Worm (Caenorhabditis elegans) whole organism, young adult: Measurements from ENCODE around the gene srj-27.

Experiments
- B0019.2 ChIP-seq: fragments of 200-800 bp; sonication (Bioruptor generic); conservative IDR thresholded peaks from 2 replicates; pipeline ENCODE4 v1.3.6; 2022; ENCODE audit warnings: missing genetic modification reagents, missing genetic modification characterization, missing compliant biosample characterization
- C17E4.6 ChIP-seq: fragments of 200-800 bp; sonication (Bioruptor generic); IDR thresholded peaks from 2 replicates; pipeline ENCODE4 v1.3.6; 2022; ENCODE audit warnings: missing genetic modification reagents, missing genetic modification characterization, missing compliant biosample characterization
- F10E7.11 ChIP-seq: sonication (generic microtip); optimal IDR thresholded peaks from 2 replicates; lab custom pipeline; 2017; ENCODE audit warnings: mild to moderate bottlenecking, missing genetic modification characterization, moderate library complexity, missing compliant biosample characterization
- F33H1.4 ChIP-seq: fragments of 200-800 bp; sonication (Bioruptor generic); IDR thresholded peaks from 2 replicates; pipeline ENCODE4 v1.3.6; 2022; ENCODE audit warnings: missing genetic modification reagents, missing genetic modification characterization, missing compliant biosample characterization
- F37B4.10 ChIP-seq: fragments of 200-800 bp; sonication (Bioruptor generic); IDR thresholded peaks from 2 replicates; pipeline ENCODE4 v1.3.6; 2022; ENCODE audit warnings: missing genetic modification characterization, missing compliant biosample characterization
- F49E8.2 ChIP-seq: sonication (generic microtip); optimal IDR thresholded peaks from 3 replicates; lab custom pipeline; 2017; ENCODE audit warnings: missing genetic modification characterization, mild to moderate bottlenecking, missing compliant biosample characterization, antibody characterized with exemption, moderate library complexity; ENCODE audit not compliant: insufficient read depth
- T07F8.4 ChIP-seq: sonication (generic microtip); optimal IDR thresholded peaks from 2 replicates; lab custom pipeline; 2016; ENCODE audit warnings: mild to moderate bottlenecking, missing genetic modification characterization, moderate library complexity, missing compliant biosample characterization
- Y79H2A.3 ChIP-seq: fragments of 200-800 bp; sonication (Bioruptor generic); conservative IDR thresholded peaks from 2 replicates; pipeline ENCODE4 v1.3.6; 2022; ENCODE audit warnings: missing genetic modification reagents, missing genetic modification characterization, missing compliant biosample characterization
- ZK185.1 ChIP-seq: sonication (generic microtip); optimal IDR thresholded peaks from 2 replicates; lab custom pipeline; 2016; ENCODE audit warnings: mild to moderate bottlenecking, missing genetic modification characterization, missing compliant biosample characterization; ENCODE audit not compliant: poor library complexity, severe bottlenecking
- ama-1 ChIP-seq, 3 experiments: fragments of 150-350 bp in 1 of 3; sonication (generic microtip) in 2 of 3; optimal IDR thresholded peaks; 2 replicates each; lab custom pipeline; 2014 to 2018; ENCODE audit warnings: missing biosample characterization in 2 of 3, missing genetic modification characterization in 2 of 3, missing genetic modification reagents in 2 of 3
- attf-5 ChIP-seq: fragments of 200-800 bp; sonication (Bioruptor generic); optimal IDR thresholded peaks from 2 replicates; lab custom pipeline; 2018; ENCODE audit warnings: mild to moderate bottlenecking, missing genetic modification characterization, missing compliant biosample characterization
- attf-6 ChIP-seq: fragments of 200-800 bp; sonication (Bioruptor generic); IDR thresholded peaks from 2 replicates; pipeline ENCODE4 v1.3.6; 2022; ENCODE audit warnings: missing genetic modification reagents, missing genetic modification characterization, missing compliant biosample characterization
- bed-1 ChIP-seq: fragments of 200-800 bp; sonication (Bioruptor generic); IDR thresholded peaks from 2 replicates; pipeline ENCODE4 v1.3.6; 2022; ENCODE audit warnings: missing genetic modification reagents, missing genetic modification characterization, missing compliant biosample characterization
- cebp-1 ChIP-seq, 2 experiments: fragments of 200-800 bp in 1 of 2; sonication (Bioruptor generic) in 1 of 2; sonication (generic microtip) in 1 of 2; IDR thresholded peaks in 1 of 2; optimal IDR thresholded peaks in 1 of 2; 2 replicates each; pipeline versions ENCODE4 v1.3.6 to Lab custom; 2017 to 2022; ENCODE audit warnings: missing compliant biosample characterization in 2 of 2, missing genetic modification characterization in 2 of 2, mild to moderate bottlenecking in 1 of 2, missing genetic modification reagents in 1 of 2, moderate library complexity in 1 of 2
- ceh-79 ChIP-seq: sonication (generic microtip); optimal IDR thresholded peaks from 2 replicates; lab custom pipeline; 2017; ENCODE audit warnings: mild to moderate bottlenecking, missing genetic modification characterization, missing compliant biosample characterization
- dox-1 ChIP-seq: fragments of 200-800 bp; sonication (Bioruptor generic); IDR thresholded peaks from 2 replicates; pipeline ENCODE4 v1.3.6; 2022; ENCODE audit warnings: missing genetic modification reagents, missing genetic modification characterization, missing compliant biosample characterization
- dpl-1 ChIP-seq: fragments of 150-350 bp; optimal IDR thresholded peaks from 2 replicates; lab custom pipeline; 2014; ENCODE audit warnings: missing biosample characterization, missing genetic modification reagents, missing genetic modification characterization
- efl-1 ChIP-seq: fragments of 150-350 bp; optimal IDR thresholded peaks from 2 replicates; lab custom pipeline; 2014; ENCODE audit warnings: missing biosample characterization, missing genetic modification reagents, missing genetic modification characterization
- ekl-4 ChIP-seq: fragments of 200-800 bp; sonication (Bioruptor generic); IDR thresholded peaks from 2 replicates; pipeline ENCODE4 v1.3.6; 2022; ENCODE audit warnings: missing genetic modification reagents, missing genetic modification characterization, missing compliant biosample characterization
- ets-4 ChIP-seq: fragments of 200-800 bp; sonication (Bioruptor generic); optimal IDR thresholded peaks from 2 replicates; lab custom pipeline; 2018; ENCODE audit warnings: mild to moderate bottlenecking, missing genetic modification characterization, missing compliant biosample characterization
- gei-17 ChIP-seq: fragments of 200-800 bp; sonication (Bioruptor generic); optimal IDR thresholded peaks from 2 replicates; lab custom pipeline; 2018; ENCODE audit warnings: mild to moderate bottlenecking, missing genetic modification characterization, missing compliant biosample characterization
- hmg-1.2 ChIP-seq: fragments of 200-800 bp; sonication (Bioruptor generic); IDR thresholded peaks from 2 replicates; pipeline ENCODE4 v1.3.6; 2022; ENCODE audit warnings: missing genetic modification reagents, missing genetic modification characterization, missing compliant biosample characterization
- hmg-20 ChIP-seq: fragments of 200-800 bp; sonication (Bioruptor generic); IDR thresholded peaks from 2 replicates; pipeline ENCODE4 v1.3.6; 2022; ENCODE audit warnings: missing genetic modification reagents, missing genetic modification characterization, missing compliant biosample characterization
- lag-1 ChIP-seq: fragments of 200-800 bp; sonication (Bioruptor generic); IDR thresholded peaks from 2 replicates; pipeline ENCODE4 v1.3.6; 2022; ENCODE audit warnings: missing genetic modification reagents, missing genetic modification characterization, missing compliant biosample characterization
- let-607 ChIP-seq, 2 experiments: fragments of 200-800 bp in 1 of 2; sonication (Bioruptor generic) in 1 of 2; sonication (generic microtip) in 1 of 2; optimal IDR thresholded peaks; 2 replicates each; lab custom pipeline; 2016 to 2018; ENCODE audit warnings: mild to moderate bottlenecking in 2 of 2, missing compliant biosample characterization in 2 of 2, missing genetic modification characterization in 2 of 2, moderate library complexity in 2 of 2, missing genotype in 1 of 2
- lsl-1 ChIP-seq: fragments of 200-800 bp; sonication (Bioruptor generic); optimal IDR thresholded peaks from 2 replicates; lab custom pipeline; 2018; ENCODE audit warnings: mild to moderate bottlenecking, missing genetic modification characterization, moderate library complexity, missing compliant biosample characterization
- madf-6 ChIP-seq: fragments of 200-800 bp; sonication (Bioruptor generic); IDR thresholded peaks from 2 replicates; pipeline ENCODE4 v1.3.6; 2022; ENCODE audit warnings: missing genetic modification reagents, missing genetic modification characterization, missing compliant biosample characterization
- mes-4 ChIP-seq: sonication (generic microtip); optimal IDR thresholded peaks from 2 replicates; lab custom pipeline; 2016; ENCODE audit warnings: missing genotype, missing genetic modification characterization, missing compliant biosample characterization
- nfya-1 ChIP-seq: sonication (generic microtip); optimal IDR thresholded peaks from 2 replicates; lab custom pipeline; 2017; ENCODE audit warnings: antibody characterized with exemption, missing compliant biosample characterization, missing genetic modification characterization, borderline replicate concordance; ENCODE audit not compliant: insufficient read depth
- nhr-120 ChIP-seq: fragments of 200-800 bp; sonication (Bioruptor generic); IDR thresholded peaks from 2 replicates; pipeline ENCODE4 v1.3.6; 2022; ENCODE audit warnings: missing genetic modification characterization, missing compliant biosample characterization
- nhr-80 ChIP-seq: sonication (generic microtip); optimal IDR thresholded peaks from 2 replicates; lab custom pipeline; 2016; ENCODE audit warnings: missing genetic modification characterization, missing compliant biosample characterization
- rcor-1 ChIP-seq: fragments of 200-800 bp; sonication (Bioruptor generic); IDR thresholded peaks from 2 replicates; pipeline ENCODE4 v1.3.6; 2022; ENCODE audit warnings: missing genetic modification reagents, missing genetic modification characterization, missing compliant biosample characterization
- repo-1 ChIP-seq: sonication (generic microtip); optimal IDR thresholded peaks from 2 replicates; lab custom pipeline; 2017; ENCODE audit warnings: mild to moderate bottlenecking, missing genetic modification characterization, missing compliant biosample characterization
- rpc-1 ChIP-seq, 2 experiments: fragments of 150-350 bp in 1 of 2; sonication (generic microtip) in 1 of 2; optimal IDR thresholded peaks; 2 replicates each; lab custom pipeline; 2014 to 2018; ENCODE audit warnings: missing biosample characterization in 1 of 2, missing genetic modification characterization in 1 of 2, missing genetic modification reagents in 1 of 2, missing genotype in 1 of 2
- snpc-1.1 ChIP-seq: sonication (generic microtip); optimal IDR thresholded peaks from 2 replicates; lab custom pipeline; 2017; ENCODE audit warnings: missing genetic modification characterization, mild to moderate bottlenecking, missing compliant biosample characterization, antibody characterized with exemption, moderate library complexity, missing genotype, missing genetic modification reagents; ENCODE audit not compliant: insufficient read depth
- snpc-4 ChIP-seq, 5 experiments: fragments of 150-350 bp in 1 of 5; sonication (generic microtip) in 4 of 5; optimal IDR thresholded peaks; 2 replicates each; lab custom pipeline; 2014 to 2018; ENCODE audit warnings: missing genetic modification characterization in 5 of 5, missing biosample characterization in 3 of 5, antibody characterized with exemption in 2 of 5, mild to moderate bottlenecking in 2 of 5, missing compliant biosample characterization in 2 of 5, missing genotype in 2 of 5, moderate library complexity in 2 of 5, missing genetic modification reagents in 1 of 5
- somi-1 ChIP-seq: fragments of 200-800 bp; sonication (Bioruptor generic); optimal IDR thresholded peaks from 2 replicates; lab custom pipeline; 2018; ENCODE audit warnings: mild to moderate bottlenecking, missing genetic modification characterization, missing compliant biosample characterization
- tbx-9 ChIP-seq: sonication (generic microtip); optimal IDR thresholded peaks from 2 replicates; lab custom pipeline; 2016; ENCODE audit warnings: borderline replicate concordance, missing genetic modification characterization, inconsistent platforms, missing compliant biosample characterization
- unc-130 ChIP-seq: sonication (generic microtip); optimal IDR thresholded peaks from 2 replicates; lab custom pipeline; 2016; ENCODE audit warnings: missing genetic modification reagents, missing genetic modification characterization, missing compliant biosample characterization
- xnd-1 ChIP-seq: sonication (generic microtip); optimal IDR thresholded peaks from 2 replicates; lab custom pipeline; 2016; ENCODE audit warnings: missing genotype, missing genetic modification reagents, missing genetic modification characterization, missing compliant biosample characterization
- ztf-18 ChIP-seq: sonication (generic microtip); optimal IDR thresholded peaks from 2 replicates; lab custom pipeline; 2016; ENCODE audit warnings: missing genotype, mild to moderate bottlenecking, missing genetic modification characterization, missing compliant biosample characterization
- ztf-25 ChIP-seq: fragments of 200-800 bp; sonication (Bioruptor generic); IDR thresholded peaks from 2 replicates; pipeline ENCODE4 v1.3.6; 2022; ENCODE audit warnings: missing genetic modification reagents, missing genetic modification characterization, missing compliant biosample characterization

Gene srj-27

ce11 chrV:15087207-15087706 is 40.1 kb downstream of the srj-27 start, which contains the start of the genes C01G10.15 and C01G10.6 (continued):
- TF ChIP-seq nhr-120 (GFP tag; lab: Robert Waterston, UW): no peak

- TF ChIP-seq efl-1 (GFP tag; lab: Kevin White, UChicago): peak; percentile 57
- no peak for TF ChIP-seq F37B4.10 (GFP tag; lab: Robert Waterston, UW)
- no peak for TF ChIP-seq snpc-4 (GFP tag; optimal IDR thresholded peaks at IDR 0.05; lab: Kevin White, UChicago)
- peak in 3 of 4 experiments; percentile 69 to 85 (median 74) for TF ChIP-seq snpc-4 (tag; optimal IDR thresholded peaks at IDR 0.05; lab: Kevin White, UChicago)
- TF ChIP-seq xnd-1 (tag; lab: Kevin White, UChicago): peak; percentile 19
- TF ChIP-seq ztf-18 (tag; lab: Kevin White, UChicago): peak; percentile 74
- peak; percentile 48; the same call in 1 of the 2 replicates for TF ChIP-seq C17E4.6 (GFP tag; lab: Robert Waterston, UW)
- no peak for TF ChIP-seq lag-1 (GFP tag; lab: Robert Waterston, UW)
- peak; percentile 93 for TF ChIP-seq attf-5 (GFP tag; lab: Kevin White, UChicago)
- peak in 1 of 2 experiments; percentile 77 for TF ChIP-seq let-607 (tag; optimal IDR thresholded peaks at IDR 0.05; lab: Kevin White, UChicago)
- TF ChIP-seq ama-1 (optimal IDR thresholded peaks at IDR 0.05; lab: Kevin White, UChicago): no peak
- TF ChIP-seq ama-1 (GFP tag; optimal IDR thresholded peaks at IDR 0.05; lab: Kevin White, UChicago): no peak
- TF ChIP-seq ztf-25 (GFP tag; lab: Robert Waterston, UW): peak; percentile 71; the same call in 1 of the 2 replicates
- no peak for TF ChIP-seq attf-6 (GFP tag; lab: Robert Waterston, UW)
- peak; percentile 93 for TF ChIP-seq dox-1 (GFP tag; lab: Robert Waterston, UW)
- TF ChIP-seq madf-6: peak; percentile 79
- TF ChIP-seq snpc-1.1 (tag; lab: Kevin White, UChicago): peak; percentile 74
- TF ChIP-seq repo-1 (tag; lab: Kevin White, UChicago): no peak
- TF ChIP-seq T07F8.4 (tag; lab: Kevin White, UChicago): peak; percentile 24
- peak; percentile 68 for TF ChIP-seq lsl-1 (GFP tag; lab: Kevin White, UChicago)
- TF ChIP-seq unc-130: peak; percentile 96
- TF ChIP-seq rcor-1 (GFP tag; lab: Robert Waterston, UW): peak; percentile 84
- no peak for TF ChIP-seq dpl-1 (GFP tag; lab: Kevin White, UChicago)
- TF ChIP-seq somi-1 (GFP tag; lab: Kevin White, UChicago): no peak
- TF ChIP-seq hmg-20: no peak
- no peak for TF ChIP-seq tbx-9
- TF ChIP-seq rpc-1 (optimal IDR thresholded peaks at IDR 0.05; lab: Kevin White, UChicago): peak; percentile 31
- no peak for TF ChIP-seq rpc-1 (tag; optimal IDR thresholded peaks at IDR 0.05; lab: Kevin White, UChicago)
- TF ChIP-seq ets-4: no peak
- peak; percentile 13 for TF ChIP-seq ceh-79 (tag; lab: Kevin White, UChicago)
- no peak for TF ChIP-seq nfya-1
- TF ChIP-seq F33H1.4 (GFP tag; lab: Robert Waterston, UW): peak; percentile 70
- no peak for TF ChIP-seq F10E7.11 (tag; lab: Kevin White, UChicago)
- peak; percentile 82; the same call in 1 of the 2 replicates for TF ChIP-seq B0019.2 (GFP tag; lab: Robert Waterston, UW)
- TF ChIP-seq F49E8.2 (tag; lab: Kevin White, UChicago): peak; percentile 24
- no peak for TF ChIP-seq nhr-120 (GFP tag; lab: Robert Waterston, UW)
- peak; percentile 77 for TF ChIP-seq Y79H2A.3
- peak; percentile 51; the same call in 1 of the 2 replicates for TF ChIP-seq hmg-1.2 (GFP tag; lab: Robert Waterston, UW)
- peak; percentile 49 for TF ChIP-seq nhr-80 (tag; lab: Kevin White, UChicago)
- TF ChIP-seq gei-17: no peak
- TF ChIP-seq cebp-1 (GFP tag; IDR thresholded peaks at IDR 0.05; lab: Robert Waterston, UW): peak; percentile 72; the same call in 1 of the 2 replicates
- TF ChIP-seq cebp-1 (tag; optimal IDR thresholded peaks at IDR 0.05; lab: Kevin White, UChicago): no peak
- no peak for TF ChIP-seq mes-4 (tag; lab: Kevin White, UChicago)
- peak; percentile 88 for TF ChIP-seq ekl-4 (GFP tag; lab: Robert Waterston, UW)
- TF ChIP-seq bed-1 (GFP tag; lab: Robert Waterston, UW): no peak
- peak; percentile 97 for TF ChIP-seq ZK185.1 (tag; lab: Kevin White, UChicago)
Measured at ce11 chrV:15085335-15085800, 41.9 kb downstream of the srj-27 start, which contains the start of the genes ahsa-1 and C01G10.7. Gene ahsa-1 (minus strand): TSS chrV:15085385. Gene C01G10.7 (plus strand): TSS chrV:15085747.
